Worm (Caenorhabditis elegans) whole organism, young adult: ENCODE results near the gene hyl-1.
A peak's percentile ranks its signal among the peaks of the same experiment; 100 is the strongest.

ENCODE experiments used
- B0019.2 ChIP-seq: fragments of 200-800 bp; sonication (Bioruptor generic); conservative IDR thresholded peaks from 2 replicates; pipeline ENCODE4 v1.3.6; 2022; ENCODE audit warnings: missing genetic modification reagents, missing genetic modification characterization, missing compliant biosample characterization
- B0336.3 ChIP-seq: fragments of 200-800 bp; sonication (Bioruptor generic); IDR thresholded peaks from 2 replicates; pipeline ENCODE4 v1.3.6; 2022; ENCODE audit warnings: missing genetic modification characterization, missing compliant biosample characterization
- C06A6.2 ChIP-seq: fragments of 200-800 bp; sonication (Bioruptor generic); conservative IDR thresholded peaks from 2 replicates; pipeline ENCODE4 v1.3.6; 2022; ENCODE audit warnings: missing genetic modification characterization, missing compliant biosample characterization
- C17E4.6 ChIP-seq: fragments of 200-800 bp; sonication (Bioruptor generic); IDR thresholded peaks from 2 replicates; pipeline ENCODE4 v1.3.6; 2022; ENCODE audit warnings: missing genetic modification reagents, missing genetic modification characterization, missing compliant biosample characterization
- F22D6.2 ChIP-seq: sonication (generic microtip); optimal IDR thresholded peaks from 2 replicates; lab custom pipeline; 2016; ENCODE audit warnings: mild to moderate bottlenecking, missing genetic modification characterization, missing compliant biosample characterization
- Y53F4B.3 ChIP-seq: fragments of 200-800 bp; sonication (Bioruptor generic); IDR thresholded peaks from 2 replicates; pipeline ENCODE4 v1.3.6; 2022; ENCODE audit warnings: missing genetic modification reagents, missing genetic modification characterization, missing compliant biosample characterization
- Y95B8A.8 ChIP-seq: fragments of 200-800 bp; sonication (Bioruptor generic); IDR thresholded peaks from 2 replicates; pipeline ENCODE4 v1.3.6; 2022; ENCODE audit warnings: missing genetic modification reagents, missing genetic modification characterization, missing compliant biosample characterization
- atf-7 ChIP-seq: sonication (generic microtip); optimal IDR thresholded peaks from 2 replicates; lab custom pipeline; 2017; ENCODE audit warnings: mild to moderate bottlenecking, missing genetic modification characterization, missing compliant biosample characterization
- athp-1 ChIP-seq: sonication (generic microtip); optimal IDR thresholded peaks from 2 replicates; lab custom pipeline; 2017; ENCODE audit warnings: mild to moderate bottlenecking, missing genetic modification characterization, missing compliant biosample characterization
- attf-5 ChIP-seq: fragments of 200-800 bp; sonication (Bioruptor generic); optimal IDR thresholded peaks from 2 replicates; lab custom pipeline; 2018; ENCODE audit warnings: mild to moderate bottlenecking, missing genetic modification characterization, missing compliant biosample characterization
- cebp-1 ChIP-seq, 2 experiments: fragments of 200-800 bp in 1 of 2; sonication (Bioruptor generic) in 1 of 2; sonication (generic microtip) in 1 of 2; IDR thresholded peaks in 1 of 2; optimal IDR thresholded peaks in 1 of 2; 2 replicates each; pipeline versions ENCODE4 v1.3.6 to Lab custom; 2017 to 2022; ENCODE audit warnings: missing compliant biosample characterization in 2 of 2, missing genetic modification characterization in 2 of 2, mild to moderate bottlenecking in 1 of 2, missing genetic modification reagents in 1 of 2, moderate library complexity in 1 of 2
- ceh-27 ChIP-seq: fragments of 200-800 bp; sonication (Bioruptor generic); optimal IDR thresholded peaks from 2 replicates; lab custom pipeline; 2018; ENCODE audit warnings: mild to moderate bottlenecking, missing genetic modification characterization, moderate library complexity, missing compliant biosample characterization
- chd-7 ChIP-seq: sonication (generic microtip); optimal IDR thresholded peaks from 2 replicates; lab custom pipeline; 2016; ENCODE audit warnings: mild to moderate bottlenecking, missing genetic modification characterization, moderate library complexity, missing compliant biosample characterization
- dox-1 ChIP-seq: fragments of 200-800 bp; sonication (Bioruptor generic); IDR thresholded peaks from 2 replicates; pipeline ENCODE4 v1.3.6; 2022; ENCODE audit warnings: missing genetic modification reagents, missing genetic modification characterization, missing compliant biosample characterization
- dpff-1 ChIP-seq: sonication (generic microtip); optimal IDR thresholded peaks from 2 replicates; lab custom pipeline; 2017; ENCODE audit warnings: mild to moderate bottlenecking, missing genetic modification characterization, missing compliant biosample characterization
- egl-44 ChIP-seq: fragments of 200-800 bp; sonication (Bioruptor generic); IDR thresholded peaks from 2 replicates; pipeline ENCODE4 v1.3.6; 2022; ENCODE audit warnings: missing genetic modification reagents, missing genetic modification characterization, missing compliant biosample characterization
- ekl-4 ChIP-seq: fragments of 200-800 bp; sonication (Bioruptor generic); IDR thresholded peaks from 2 replicates; pipeline ENCODE4 v1.3.6; 2022; ENCODE audit warnings: missing genetic modification reagents, missing genetic modification characterization, missing compliant biosample characterization
- ets-4 ChIP-seq: fragments of 200-800 bp; sonication (Bioruptor generic); optimal IDR thresholded peaks from 2 replicates; lab custom pipeline; 2018; ENCODE audit warnings: mild to moderate bottlenecking, missing genetic modification characterization, missing compliant biosample characterization
- fkh-3 ChIP-seq: sonication (generic microtip); optimal IDR thresholded peaks from 2 replicates; lab custom pipeline; 2016; ENCODE audit warnings: mild to moderate bottlenecking, missing genetic modification characterization, missing compliant biosample characterization
- hmg-1.2 ChIP-seq: fragments of 200-800 bp; sonication (Bioruptor generic); IDR thresholded peaks from 2 replicates; pipeline ENCODE4 v1.3.6; 2022; ENCODE audit warnings: missing genetic modification reagents, missing genetic modification characterization, missing compliant biosample characterization
- let-607 ChIP-seq, 2 experiments: fragments of 200-800 bp in 1 of 2; sonication (Bioruptor generic) in 1 of 2; sonication (generic microtip) in 1 of 2; optimal IDR thresholded peaks; 2 replicates each; lab custom pipeline; 2016 to 2018; ENCODE audit warnings: mild to moderate bottlenecking in 2 of 2, missing compliant biosample characterization in 2 of 2, missing genetic modification characterization in 2 of 2, moderate library complexity in 2 of 2, missing genotype in 1 of 2
- lin-35 ChIP-seq, 3 experiments: fragments of 150-350 bp in 2 of 3; sonication (generic microtip) in 1 of 3; optimal IDR thresholded peaks; 2 replicates each; lab custom pipeline; 2014 to 2018; ENCODE audit warnings: missing biosample characterization in 3 of 3, missing genetic modification characterization in 3 of 3, missing genetic modification reagents in 3 of 3
- lin-40 ChIP-seq: sonication (generic microtip); optimal IDR thresholded peaks from 2 replicates; lab custom pipeline; 2016; ENCODE audit warnings: missing genetic modification characterization, mild to moderate bottlenecking, missing compliant biosample characterization, missing genotype, missing genetic modification reagents
- lin-54 ChIP-seq: fragments of 200-800 bp; sonication (Bioruptor generic); optimal IDR thresholded peaks from 2 replicates; lab custom pipeline; 2018; ENCODE audit warnings: mild to moderate bottlenecking, missing genetic modification characterization, missing compliant biosample characterization
- lir-1 ChIP-seq: fragments of 200-800 bp; sonication (Bioruptor generic); conservative IDR thresholded peaks from 2 replicates; pipeline ENCODE4 v1.3.6; 2022; ENCODE audit warnings: missing genetic modification reagents, missing genetic modification characterization, missing compliant biosample characterization
- lsl-1 ChIP-seq: fragments of 200-800 bp; sonication (Bioruptor generic); optimal IDR thresholded peaks from 2 replicates; lab custom pipeline; 2018; ENCODE audit warnings: mild to moderate bottlenecking, missing genetic modification characterization, moderate library complexity, missing compliant biosample characterization
- madf-10 ChIP-seq: sonication (generic microtip); optimal IDR thresholded peaks from 2 replicates; lab custom pipeline; 2016; ENCODE audit warnings: mild to moderate bottlenecking, missing genetic modification characterization, missing compliant biosample characterization
- madf-6 ChIP-seq: fragments of 200-800 bp; sonication (Bioruptor generic); IDR thresholded peaks from 2 replicates; pipeline ENCODE4 v1.3.6; 2022; ENCODE audit warnings: missing genetic modification reagents, missing genetic modification characterization, missing compliant biosample characterization
- mel-28 ChIP-seq: sonication (generic microtip); optimal IDR thresholded peaks from 2 replicates; lab custom pipeline; 2016; ENCODE audit warnings: borderline replicate concordance, mild to moderate bottlenecking, missing genetic modification characterization, missing compliant biosample characterization
- mes-4 ChIP-seq: sonication (generic microtip); optimal IDR thresholded peaks from 2 replicates; lab custom pipeline; 2016; ENCODE audit warnings: missing genotype, missing genetic modification characterization, missing compliant biosample characterization
- nfyb-1 ChIP-seq: fragments of 200-800 bp; sonication (Bioruptor generic); IDR thresholded peaks from 2 replicates; pipeline ENCODE4 v1.3.6; 2022; ENCODE audit warnings: missing genetic modification reagents, missing genetic modification characterization, missing compliant biosample characterization
- nhr-120 ChIP-seq: fragments of 200-800 bp; sonication (Bioruptor generic); IDR thresholded peaks from 2 replicates; pipeline ENCODE4 v1.3.6; 2022; ENCODE audit warnings: missing genetic modification characterization, missing compliant biosample characterization
- nhr-179 ChIP-seq: sonication (generic microtip); optimal IDR thresholded peaks from 2 replicates; lab custom pipeline; 2016; ENCODE audit warnings: mild to moderate bottlenecking, missing genetic modification characterization, missing compliant biosample characterization
- nhr-27 ChIP-seq: fragments of 200-800 bp; sonication (Bioruptor generic); optimal IDR thresholded peaks from 2 replicates; lab custom pipeline; 2018; ENCODE audit warnings: mild to moderate bottlenecking, missing genetic modification characterization, moderate library complexity, missing compliant biosample characterization
- nhr-80 ChIP-seq: sonication (generic microtip); optimal IDR thresholded peaks from 2 replicates; lab custom pipeline; 2016; ENCODE audit warnings: missing genetic modification characterization, missing compliant biosample characterization
- nhr-90 ChIP-seq: sonication (generic microtip); optimal IDR thresholded peaks from 2 replicates; lab custom pipeline; 2016; ENCODE audit warnings: missing genotype, mild to moderate bottlenecking, missing genetic modification characterization, missing compliant biosample characterization
- rcor-1 ChIP-seq: fragments of 200-800 bp; sonication (Bioruptor generic); IDR thresholded peaks from 2 replicates; pipeline ENCODE4 v1.3.6; 2022; ENCODE audit warnings: missing genetic modification reagents, missing genetic modification characterization, missing compliant biosample characterization
- sea-2 ChIP-seq: fragments of 200-800 bp; sonication (Bioruptor generic); IDR thresholded peaks from 2 replicates; pipeline ENCODE4 v1.3.6; 2022; ENCODE audit warnings: missing genetic modification characterization, missing compliant biosample characterization
- somi-1 ChIP-seq: fragments of 200-800 bp; sonication (Bioruptor generic); optimal IDR thresholded peaks from 2 replicates; lab custom pipeline; 2018; ENCODE audit warnings: mild to moderate bottlenecking, missing genetic modification characterization, missing compliant biosample characterization
- tbp1 ChIP-seq: fragments of 200-800 bp; sonication (Bioruptor generic); optimal IDR thresholded peaks from 2 replicates; lab custom pipeline; 2018; ENCODE audit warnings: mild to moderate bottlenecking, missing genetic modification characterization, missing compliant biosample characterization
- tlf-1 ChIP-seq: fragments of 200-800 bp; sonication (Bioruptor generic); optimal IDR thresholded peaks from 2 replicates; lab custom pipeline; 2018; ENCODE audit warnings: mild to moderate bottlenecking, missing genetic modification characterization, missing compliant biosample characterization
- unc-62 ChIP-seq: fragments of 150-350 bp; optimal IDR thresholded peaks from 2 replicates; lab custom pipeline; 2014; ENCODE audit warnings: missing biosample characterization, missing genetic modification reagents, missing genetic modification characterization
- xnd-1 ChIP-seq: sonication (generic microtip); optimal IDR thresholded peaks from 2 replicates; lab custom pipeline; 2016; ENCODE audit warnings: missing genotype, missing genetic modification reagents, missing genetic modification characterization, missing compliant biosample characterization
- ztf-22 ChIP-seq: fragments of 200-800 bp; sonication (Bioruptor generic); optimal IDR thresholded peaks from 2 replicates; lab custom pipeline; 2018; ENCODE audit warnings: mild to moderate bottlenecking, missing genetic modification characterization, moderate library complexity, missing compliant biosample characterization
- ztf-26 ChIP-seq: sonication (generic microtip); optimal IDR thresholded peaks from 2 replicates; lab custom pipeline; 2017; ENCODE audit warnings: missing genetic modification characterization, missing compliant biosample characterization

Gene hyl-1

ce11 chrIV:8530042-8531027 is 8.6 kb upstream of the hyl-1 start:
- TF ChIP-seq dpff-1 (tag; lab: Kevin White, UChicago): no peak
- peak; percentile 69 for TF ChIP-seq tlf-1 (GFP tag; lab: Kevin White, UChicago)
- TF ChIP-seq attf-5 (GFP tag; lab: Kevin White, UChicago): peak; percentile 20
- no peak for TF ChIP-seq nhr-179
- TF ChIP-seq nfyb-1 (GFP tag; lab: Robert Waterston, UW): 0 out of 2 replicates have a peak, but pooled peaks have one; percentile 36
- no peak for TF ChIP-seq nhr-27
- peak; percentile 27; the same call in 1 of the 2 replicates for TF ChIP-seq C06A6.2 (GFP tag; lab: Robert Waterston, UW)
- TF ChIP-seq ceh-27 (GFP tag; lab: Kevin White, UChicago): no peak
- peak; percentile 93 for TF ChIP-seq unc-62 (GFP tag; lab: Kevin White, UChicago)
- TF ChIP-seq B0019.2 (GFP tag; lab: Robert Waterston, UW): no peak
- peak; percentile 73 for TF ChIP-seq madf-10
- TF ChIP-seq chd-7 (tag; lab: Kevin White, UChicago): peak; percentile 70
- no peak for TF ChIP-seq fkh-3
- TF ChIP-seq athp-1: no peak
- no peak for TF ChIP-seq C17E4.6
- peak; percentile 86 for TF ChIP-seq somi-1 (GFP tag; lab: Kevin White, UChicago)
- TF ChIP-seq let-607 (tag; optimal IDR thresholded peaks at IDR 0.05; lab: Kevin White, UChicago): peak; percentile 3 to 81
- peak; percentile 93 for TF ChIP-seq ztf-22 (GFP tag; lab: Kevin White, UChicago)
- TF ChIP-seq Y53F4B.3: no peak
- no peak for TF ChIP-seq madf-6
- TF ChIP-seq nhr-90 (tag; lab: Kevin White, UChicago): peak; percentile 4
- TF ChIP-seq nhr-120 (GFP tag; lab: Robert Waterston, UW): no peak
- TF ChIP-seq lin-35 (GFP tag; optimal IDR thresholded peaks at IDR 0.05; lab: Kevin White, UChicago): peak in 1 of 3 experiments; percentile 17
- TF ChIP-seq tbp1: peak; percentile 40
- no peak for TF ChIP-seq sea-2 (GFP tag; lab: Robert Waterston, UW)
- TF ChIP-seq atf-7 (tag; lab: Kevin White, UChicago): peak; percentile 96
- TF ChIP-seq B0336.3: peak; percentile 37; the same call in 1 of the 2 replicates
- peak; percentile 66 for TF ChIP-seq dox-1 (GFP tag; lab: Robert Waterston, UW)
- no peak for TF ChIP-seq mel-28
- no peak for TF ChIP-seq cebp-1 (GFP tag; IDR thresholded peaks at IDR 0.05; lab: Robert Waterston, UW)
- peak; percentile 62 for TF ChIP-seq cebp-1 (tag; optimal IDR thresholded peaks at IDR 0.05; lab: Kevin White, UChicago)
- TF ChIP-seq ztf-26 (tag; lab: Kevin White, UChicago): peak; percentile 78
- peak; percentile 87 for TF ChIP-seq lin-40
- TF ChIP-seq xnd-1 (tag; lab: Kevin White, UChicago): no peak
- TF ChIP-seq Y95B8A.8: 0 out of 2 replicates have a peak, but pooled peaks have one; percentile 20
- peak; percentile 62 for TF ChIP-seq hmg-1.2 (GFP tag; lab: Robert Waterston, UW)
- TF ChIP-seq ekl-4 (GFP tag; lab: Robert Waterston, UW): no peak
- peak; percentile 73; the same call in 1 of the 2 replicates for TF ChIP-seq egl-44
- TF ChIP-seq F22D6.2: peak; percentile 79
- peak; percentile 5 for TF ChIP-seq lin-54 (GFP tag; lab: Kevin White, UChicago)
- TF ChIP-seq rcor-1 (GFP tag; lab: Robert Waterston, UW): no peak
- TF ChIP-seq mes-4 (tag; lab: Kevin White, UChicago): no peak
- TF ChIP-seq lsl-1 (GFP tag; lab: Kevin White, UChicago): no peak
- TF ChIP-seq ets-4 (GFP tag; lab: Kevin White, UChicago): peak; percentile 72
- peak; percentile 94 for TF ChIP-seq nhr-80
- TF ChIP-seq lir-1: 0 out of 2 replicates have a peak, but pooled peaks have one; percentile 6
